Fruit fly (Drosophila melanogaster): ENCODE results near the gene CG43938.

- no peak for TF ChIP-seq psq (optimal IDR thresholded peaks at IDR 0.05)
- TF ChIP-seq insv (optimal IDR thresholded peaks at IDR 0.05) = no peak
Measured at dm6 chr3L:21090245-21090644, 31.2 kb upstream of the CG43938 start.
